Fruit fly (Drosophila melanogaster) whole organism, wandering third instar larva: ENCODE measurements around the gene mTerf3.

Experiments
- Abd-B ChIP-seq: fragments of >200 bp; optimal IDR thresholded peaks from 2 replicates; lab custom pipeline; 2017; ENCODE audit warnings: missing biosample characterization, missing genetic modification characterization
- CrebA ChIP-seq: fragments of 200-800 bp; sonication (Bioruptor generic); optimal IDR thresholded peaks from 2 replicates; lab custom pipeline; 2016; ENCODE audit warnings: missing biosample characterization, mild to moderate bottlenecking, missing genetic modification characterization, borderline replicate concordance
- Dif ChIP-seq: fragments of 200-275, 200-300 bp; sonication (Bioruptor generic); optimal IDR thresholded peaks from 2 replicates; lab custom pipeline; 2018; ENCODE audit warnings: missing biosample characterization, missing genetic modification characterization; ENCODE audit not compliant: partially characterized antibody
- HLH106 ChIP-seq: fragments of 200-800 bp; optimal IDR thresholded peaks from 3 replicates; lab custom pipeline; 2019; ENCODE audit warnings: missing biosample characterization, mild to moderate bottlenecking, missing genetic modification characterization, moderate library complexity
- Jra ChIP-seq: sonication (Bioruptor generic); optimal IDR thresholded peaks from 2 replicates; lab custom pipeline; 2016; ENCODE audit warnings: missing biosample characterization, missing genetic modification characterization
- Myc ChIP-seq: fragments of >200 bp; optimal IDR thresholded peaks from 2 replicates; lab custom pipeline; 2017
- Vsx2 ChIP-seq: fragments of 200-300, 225-300 bp; sonication (Bioruptor generic); optimal IDR thresholded peaks from 2 replicates; lab custom pipeline; 2018; ENCODE audit warnings: missing biosample characterization, missing genetic modification characterization; ENCODE audit not compliant: partially characterized antibody
- foxo ChIP-seq, 2 experiments: fragments of 200-800 bp; sonication (Bioruptor generic); optimal IDR thresholded peaks; 2 replicates in 1 of 2; 3 replicates in 1 of 2; lab custom pipeline; 2016 to 2017; ENCODE audit warnings: missing biosample characterization in 2 of 2, missing genetic modification characterization in 2 of 2
- fru ChIP-seq: fragments of 200-800 bp; sonication (Bioruptor generic); optimal IDR thresholded peaks from 3 replicates; lab custom pipeline; 2016; ENCODE audit warnings: missing biosample characterization, mild to moderate bottlenecking, missing genetic modification characterization
- h ChIP-seq: fragments of 200-800 bp; sonication (Bioruptor generic); optimal IDR thresholded peaks from 3 replicates; lab custom pipeline; 2016; ENCODE audit warnings: missing biosample characterization, mild to moderate bottlenecking, missing genetic modification characterization
- rgr ChIP-seq: fragments of 200-800 bp; sonication (Bioruptor generic); optimal IDR thresholded peaks from 3 replicates; lab custom pipeline; 2016; ENCODE audit warnings: missing biosample characterization, mild to moderate bottlenecking, missing genetic modification characterization

DNA sequence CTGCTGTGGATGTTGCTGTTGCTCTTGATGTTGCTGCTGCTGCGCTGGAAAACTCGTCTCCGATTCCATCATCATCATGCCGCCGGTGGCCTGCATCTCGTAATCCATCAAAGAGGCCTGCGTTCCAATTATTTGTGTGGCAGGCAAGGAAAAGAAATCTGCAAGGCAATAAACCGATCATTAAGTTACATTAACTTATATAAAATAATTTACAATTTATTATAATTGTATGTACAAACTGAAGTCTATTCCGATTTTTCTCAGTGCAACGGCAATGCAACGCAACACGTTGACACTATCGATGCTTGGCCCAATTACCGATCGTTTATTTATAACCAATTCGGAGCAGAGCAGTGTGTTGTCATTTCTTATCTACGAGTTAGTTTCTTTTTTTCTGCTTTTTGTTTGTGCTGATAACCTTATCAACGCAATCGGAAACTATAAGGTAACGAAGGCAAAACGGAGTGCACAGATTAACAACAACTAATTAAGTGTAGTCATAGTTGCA, 49.5 kb downstream of the mTerf3 start:
- TF ChIP-seq h (no peak), Dif (GFP tag; lab: Kevin White, UChicago) (no peak), Jra (no peak), foxo (GFP tag; optimal IDR thresholded peaks at IDR 0.05; lab: Kevin White, UChicago) (no peak), Abd-B (GFP tag; lab: Kevin White, UChicago) (no peak), HLH106 (no peak), fru (no peak), Myc (lab: Kevin White, UChicago) (no peak), rgr (GFP tag; lab: Kevin White, UChicago) (no peak), Vsx2 (no peak), CrebA (no peak)
